Worm (Caenorhabditis elegans) whole organism, L4 larva: Measurements from ENCODE around the gene sre-11.

Source experiments
- ama-1 ChIP-seq: fragments of 150-350 bp; optimal IDR thresholded peaks from 2 replicates; lab custom pipeline; 2014; ENCODE audit warnings: inconsistent platforms, mixed read lengths
- cey-2 ChIP-seq: sonication (generic microtip); optimal IDR thresholded peaks from 3 replicates; lab custom pipeline; 2017; ENCODE audit warnings: missing genetic modification characterization, mild to moderate bottlenecking, missing compliant biosample characterization, antibody characterized with exemption, borderline replicate concordance; ENCODE audit not compliant: insufficient read depth
- daf-8 ChIP-seq: fragments of 200-800 bp; sonication (Bioruptor generic); IDR thresholded peaks from 2 replicates; pipeline ENCODE4 v1.3.6; 2022; ENCODE audit warnings: missing genetic modification characterization, missing compliant biosample characterization
- fkh-10 ChIP-seq: fragments of 150-350 bp; optimal IDR thresholded peaks from 2 replicates; lab custom pipeline; 2014; ENCODE audit warnings: missing biosample characterization, missing genetic modification reagents, missing genetic modification characterization
- madf-5 ChIP-seq, 2 experiments: fragments of 200-800 bp; sonication (Bioruptor generic); IDR thresholded peaks; 2 replicates each; pipeline ENCODE4 v1.3.6; 2022; ENCODE audit warnings: missing compliant biosample characterization in 2 of 2, missing genetic modification characterization in 2 of 2
- mxl-3 ChIP-seq: fragments of 200-800 bp; sonication (Bioruptor generic); optimal IDR thresholded peaks from 2 replicates; lab custom pipeline; 2018; ENCODE audit warnings: mild to moderate bottlenecking, missing genetic modification characterization, missing compliant biosample characterization
- tag-97 ChIP-seq: fragments of 200-800 bp; sonication (Bioruptor generic); IDR thresholded peaks from 2 replicates; pipeline ENCODE4 v1.3.6; 2022; ENCODE audit warnings: missing genetic modification characterization, missing compliant biosample characterization
- vab-7 ChIP-seq: fragments of 200-800 bp; sonication (Bioruptor generic); IDR thresholded peaks from 2 replicates; pipeline ENCODE4 v1.3.6; 2022; ENCODE audit warnings: missing genetic modification reagents, missing genetic modification characterization, missing compliant biosample characterization
- ztf-11 ChIP-seq: fragments of 150-350 bp; optimal IDR thresholded peaks from 2 replicates; lab custom pipeline; 2014; ENCODE audit warnings: missing biosample characterization, missing genetic modification characterization

DNA sequence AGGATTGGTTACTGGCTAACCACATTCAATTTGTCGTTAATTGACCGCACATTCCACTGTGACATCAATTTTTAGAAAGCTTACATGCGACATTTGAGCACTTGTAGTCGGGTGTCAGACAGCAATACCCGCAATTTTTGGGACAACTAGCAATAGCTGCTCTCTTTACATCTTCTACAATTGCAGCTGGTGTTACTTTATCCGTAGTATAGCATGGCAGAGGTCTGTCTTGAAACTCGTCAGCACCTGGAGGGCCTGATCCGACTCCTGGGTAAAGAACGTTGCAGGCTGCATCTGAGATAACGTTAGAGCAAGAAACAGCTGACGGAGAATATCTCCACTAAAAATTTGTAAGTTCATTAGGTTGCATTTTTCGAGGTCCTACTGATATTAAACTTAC is 44.4 kb downstream of the sre-11 start:
- TF ChIP-seq ama-1 (lab: Kevin White, UChicago) (no peak), fkh-10 (GFP tag; lab: Kevin White, UChicago) (no peak), daf-8 (GFP tag; lab: Robert Waterston, UW) (no peak), tag-97 (no peak), ztf-11 (no peak), madf-5 (GFP tag; IDR thresholded peaks at IDR 0.05; lab: Robert Waterston, UW) (no peak), mxl-3 (GFP tag; lab: Kevin White, UChicago) (no peak), vab-7 (GFP tag; lab: Robert Waterston, UW) (no peak), cey-2 (tag; lab: Kevin White, UChicago) (no peak)
